Worm (Caenorhabditis elegans): ENCODE data around the gene T04A8.8.

The T04A8.8 gene

DNA sequence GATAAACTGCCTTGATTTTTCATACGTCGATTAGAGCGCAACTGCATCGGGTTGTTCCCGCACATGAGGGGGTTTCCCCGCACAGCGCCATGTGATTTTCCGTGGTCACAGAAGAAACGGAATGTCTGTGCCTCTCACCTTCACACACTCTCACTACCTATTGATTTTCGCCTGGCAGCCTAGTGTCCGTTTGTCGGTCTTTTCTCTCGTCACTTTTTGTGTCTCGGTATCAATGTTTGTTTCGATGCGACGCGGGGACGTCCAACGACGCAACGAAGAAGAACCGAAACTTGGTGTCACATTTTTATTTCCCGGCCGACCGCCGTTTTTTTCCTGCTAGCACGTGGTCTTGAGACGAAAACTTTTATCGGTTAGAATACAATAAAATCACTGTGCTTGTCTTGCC lies 44.4 kb upstream of the T04A8.8 start (continued):
- TF ChIP-seq F49E8.2 (tag; optimal IDR thresholded peaks at IDR 0.05; ENCODE audit: borderline replicate concordance) (no peak), hlh-30 (tag; optimal IDR thresholded peaks at IDR 0.05; ENCODE audit: insufficient read depth) (peak; percentile 99), D1046.2 (GFP tag; IDR thresholded peaks at IDR 0.05) (no peak), lin-38 (GFP tag; IDR thresholded peaks at IDR 0.05) (peak; percentile 90), php-3 (GFP tag; IDR thresholded peaks at IDR 0.05) (peak; percentile 61; the same call in 1 of the 2 replicates), daf-16 (GFP tag; optimal IDR thresholded peaks at IDR 0.05) (peak; percentile 54 to 75), daf-16 (tag; optimal IDR thresholded peaks at IDR 0.05) (peak; percentile 77), nhr-111 (GFP tag; optimal IDR thresholded peaks at IDR 0.05) (no peak), zip-11 (GFP tag; IDR thresholded peaks at IDR 0.05) (no peak), fos-1 (tag; optimal IDR thresholded peaks at IDR 0.05) (no peak), nhr-10 (tag; optimal IDR thresholded peaks at IDR 0.05) (peak; percentile 86), nhr-77 (tag; optimal IDR thresholded peaks at IDR 0.05) (peak; percentile 97), ceh-62 (tag; optimal IDR thresholded peaks at IDR 0.05) (no peak), saeg-2 (GFP tag; IDR thresholded peaks at IDR 0.05) (peak; percentile 81), sdz-12 (GFP tag; optimal IDR thresholded peaks at IDR 0.05) (no peak), lir-3 (tag; optimal IDR thresholded peaks at IDR 0.05) (peak; percentile 33), ama-1 (optimal IDR thresholded peaks at IDR 0.05) (peak; percentile 13), nhr-28 (tag; optimal IDR thresholded peaks at IDR 0.05) (peak; percentile 97), arid-1 (GFP tag; conservative IDR thresholded peaks at IDR 0.05) (peak; percentile 15; the same call in 1 of the 2 replicates), dpl-1 (GFP tag; optimal IDR thresholded peaks at IDR 0.05) (peak; percentile 80), mes-2 (tag; optimal IDR thresholded peaks at IDR 0.05; ENCODE audit: poor library complexity, severe bottlenecking) (peak; percentile 78), attf-4 (tag; optimal IDR thresholded peaks at IDR 0.05) (no peak), jun-1 (tag; optimal IDR thresholded peaks at IDR 0.05) (peak; percentile 72), ZK337.2 (GFP tag; IDR thresholded peaks at IDR 0.05) (0 out of 2 replicates have a peak, but pooled peaks have one; percentile 25), pha-4 (GFP tag; IDR thresholded peaks at IDR 0.05) (peak; percentile 75), pha-4 (tag; optimal IDR thresholded peaks at IDR 0.05) (peak; percentile 21), nhr-41 (GFP tag; IDR thresholded peaks at IDR 0.05) (0 out of 2 replicates have a peak, but pooled peaks have one; percentile 71), dmd-9 (GFP tag; IDR thresholded peaks at IDR 0.05) (peak; percentile 47; the same call in 1 of the 2 replicates), snpc-1.2 (GFP tag; IDR thresholded peaks at IDR 0.05) (no peak), nhr-237 (tag; optimal IDR thresholded peaks at IDR 0.05) (peak; percentile 2), zfp-2 (tag; optimal IDR thresholded peaks at IDR 0.05) (peak; percentile 48), R02D3.7 (tag; optimal IDR thresholded peaks at IDR 0.05) (no peak), aha-1 (tag) (peak; percentile 99), nhr-102 (tag; optimal IDR thresholded peaks at IDR 0.05) (peak; percentile 93), lin-39 (tag; optimal IDR thresholded peaks at IDR 0.05) (no peak), Y5F2A.4 (GFP tag; optimal IDR thresholded peaks at IDR 0.05) (no peak), hmg-1.1 (GFP tag; IDR thresholded peaks at IDR 0.05) (peak; percentile 86), Y48G9A.11 (GFP tag; IDR thresholded peaks at IDR 0.05) (no peak), zip-2 (tag; optimal IDR thresholded peaks at IDR 0.05) (peak; percentile 44), lin-15B (tag; optimal IDR thresholded peaks at IDR 0.05) (no peak), F44E2.7 (GFP tag; IDR thresholded peaks at IDR 0.05) (no peak), ceh-32 (tag; optimal IDR thresholded peaks at IDR 0.05; ENCODE audit: poor library complexity) (no peak), nhr-48 (tag; optimal IDR thresholded peaks at IDR 0.05) (peak; percentile 97), ceh-20 (GFP tag; IDR thresholded peaks at IDR 0.05) (peak; percentile 89), hif-1 (tag; optimal IDR thresholded peaks at IDR 0.05) (peak; percentile 81 to 98), fkh-10 (GFP tag; optimal IDR thresholded peaks at IDR 0.05) (peak; percentile 57), cey-2 (tag; optimal IDR thresholded peaks at IDR 0.05; ENCODE audit: borderline replicate concordance, insufficient read depth) (peak; percentile 16), tag-97 (GFP tag; IDR thresholded peaks at IDR 0.05) (no peak), T26A8.4 (GFP tag; IDR thresholded peaks at IDR 0.05) (peak; percentile 83), unc-130 (GFP tag; optimal IDR thresholded peaks at IDR 0.05) (no peak), dmd-8 (GFP tag; IDR thresholded peaks at IDR 0.05) (no peak), unc-39 (tag; optimal IDR thresholded peaks at IDR 0.05) (no peak)
